Fruit fly (Drosophila melanogaster) whole organism, prepupa: ENCODE measurements around the gene CG15408.

Experiments
- Blimp-1 ChIP-seq: fragments of 200-800 bp; sonication (Bioruptor generic); optimal IDR thresholded peaks from 3 replicates; lab custom pipeline; 2017; ENCODE audit warnings: missing biosample characterization, missing genetic modification characterization, mild to moderate bottlenecking, moderate library complexity, missing genetic modification reagents
- CG10631 ChIP-seq: fragments of 200-800 bp; sonication (Bioruptor generic); optimal IDR thresholded peaks from 2 replicates; lab custom pipeline; 2016; ENCODE audit warnings: missing biosample characterization, missing genetic modification characterization
- CG11294 ChIP-seq: fragments of 200-800 bp; sonication (Bioruptor generic); IDR thresholded peaks from 2 replicates; pipeline ENCODE4 v1.3.6; 2022; ENCODE audit warnings: missing biosample characterization, missing genetic modification characterization
- CG15336 ChIP-seq: fragments of 200-800 bp; sonication (Bioruptor generic); IDR thresholded peaks from 2 replicates; pipeline ENCODE4 v1.3.6; 2022; ENCODE audit warnings: missing biosample characterization, missing genetic modification characterization
- CG1621 ChIP-seq: fragments of 200-800 bp; sonication (Bioruptor generic); optimal IDR thresholded peaks from 3 replicates; lab custom pipeline; 2018; ENCODE audit warnings: missing biosample characterization, mild to moderate bottlenecking, missing genetic modification characterization
- CG16779 ChIP-seq: fragments of 200-800 bp; sonication (Bioruptor generic); optimal IDR thresholded peaks from 3 replicates; lab custom pipeline; 2017; ENCODE audit warnings: missing biosample characterization, mild to moderate bottlenecking, missing genetic modification characterization
- CG3032 ChIP-seq: fragments of 200-800 bp; optimal IDR thresholded peaks from 2 replicates; lab custom pipeline; 2019; ENCODE audit warnings: missing biosample characterization, mild to moderate bottlenecking, missing genetic modification characterization, moderate library complexity
- CG31627 ChIP-seq: fragments of 200-800 bp; sonication (Bioruptor generic); optimal IDR thresholded peaks from 3 replicates; lab custom pipeline; 2016; ENCODE audit warnings: missing biosample characterization, missing genetic modification characterization
- CG32006 ChIP-seq: fragments of 200-800 bp; sonication (Bioruptor generic); optimal IDR thresholded peaks from 3 replicates; lab custom pipeline; 2017; ENCODE audit warnings: missing biosample characterization, mild to moderate bottlenecking, missing genetic modification characterization
- CG34406 ChIP-seq: fragments of 200-800 bp; sonication (Bioruptor generic); optimal IDR thresholded peaks from 3 replicates; lab custom pipeline; 2016; ENCODE audit warnings: missing biosample characterization, missing genetic modification characterization
- CG3919 ChIP-seq: fragments of 200-800 bp; sonication (Bioruptor generic); optimal IDR thresholded peaks from 3 replicates; lab custom pipeline; 2016; ENCODE audit warnings: missing biosample characterization, missing genetic modification characterization
- CG6163 ChIP-seq: fragments of 200-800 bp; sonication (Bioruptor generic); IDR thresholded peaks from 3 replicates; pipeline ENCODE4 v1.3.6; 2022; ENCODE audit warnings: missing biosample characterization, missing genetic modification characterization
- CG6808 ChIP-seq: fragments of 200-800 bp; sonication (Bioruptor generic); optimal IDR thresholded peaks from 3 replicates; lab custom pipeline; 2017; ENCODE audit warnings: missing biosample characterization, missing genetic modification characterization, mild to moderate bottlenecking, moderate library complexity, missing genetic modification reagents
- CG6854 ChIP-seq: fragments of 200-800 bp; sonication (Bioruptor generic); optimal IDR thresholded peaks from 2 replicates; lab custom pipeline; 2017; ENCODE audit warnings: missing biosample characterization, mild to moderate bottlenecking, missing genetic modification characterization
- CG7368 ChIP-seq: fragments of 200-800 bp; sonication (Bioruptor generic); optimal IDR thresholded peaks from 3 replicates; lab custom pipeline; 2016; ENCODE audit warnings: missing biosample characterization, missing genetic modification characterization
- CG8119 ChIP-seq: fragments of 200-800 bp; sonication (Bioruptor generic); IDR thresholded peaks from 3 replicates; pipeline ENCODE4 v1.3.6; 2022; ENCODE audit warnings: missing biosample characterization, missing genetic modification characterization
- CG8632 ChIP-seq: fragments of 200-800 bp; sonication (Bioruptor generic); optimal IDR thresholded peaks from 3 replicates; lab custom pipeline; 2016; ENCODE audit warnings: missing biosample characterization, missing genetic modification characterization
- CG9139 ChIP-seq: fragments of 200-800 bp; sonication (Bioruptor generic); optimal IDR thresholded peaks from 3 replicates; lab custom pipeline; 2017; ENCODE audit warnings: missing biosample characterization, mild to moderate bottlenecking, missing genetic modification characterization
- Eip75B ChIP-seq: fragments of 200-800 bp; sonication (Bioruptor generic); optimal IDR thresholded peaks from 3 replicates; lab custom pipeline; 2016; ENCODE audit warnings: missing biosample characterization, missing genetic modification characterization
- Eip78C ChIP-seq: fragments of 200-800 bp; sonication (Bioruptor generic); peaks from one replicate; lab custom pipeline; 2016; ENCODE audit warnings: missing biosample characterization, missing genetic modification characterization
- Eip93F ChIP-seq: fragments of 200-800 bp; sonication (Bioruptor generic); optimal IDR thresholded peaks from 2 replicates; lab custom pipeline; 2016; ENCODE audit warnings: missing biosample characterization, mild to moderate bottlenecking, missing genetic modification characterization
- Ets21C ChIP-seq: fragments of 200-800 bp; sonication (Bioruptor generic); optimal IDR thresholded peaks from 3 replicates; lab custom pipeline; 2016; ENCODE audit warnings: missing biosample characterization, missing genetic modification characterization
- Ets96B ChIP-seq: fragments of 200-800 bp; optimal IDR thresholded peaks from 2 replicates; lab custom pipeline; 2019; ENCODE audit warnings: missing biosample characterization, mild to moderate bottlenecking, missing genetic modification characterization, moderate library complexity
- Gug ChIP-seq: fragments of 200-800 bp; sonication (Bioruptor generic); IDR thresholded peaks from 2 replicates; pipeline ENCODE4 v1.3.6; 2022; ENCODE audit warnings: missing biosample characterization, missing genetic modification characterization
- Hr38 ChIP-seq: sonication (Bioruptor generic); optimal IDR thresholded peaks from 2 replicates; lab custom pipeline; 2016; ENCODE audit warnings: missing biosample characterization, missing genetic modification characterization
- Hr39 ChIP-seq: fragments of 200-800 bp; sonication (Bioruptor generic); optimal IDR thresholded peaks from 2 replicates; lab custom pipeline; 2016; ENCODE audit warnings: missing biosample characterization, missing genetic modification characterization
- Hr4 ChIP-seq: fragments of 200-800 bp; sonication (Bioruptor generic); optimal IDR thresholded peaks from 3 replicates; lab custom pipeline; 2016; ENCODE audit warnings: missing biosample characterization, missing genetic modification characterization
- Met ChIP-seq: fragments of 200-800 bp; sonication (Bioruptor generic); optimal IDR thresholded peaks from 3 replicates; lab custom pipeline; 2016; ENCODE audit warnings: missing biosample characterization, missing genetic modification characterization
- OdsH ChIP-seq: fragments of 200-800 bp; sonication (Bioruptor generic); optimal IDR thresholded peaks from 3 replicates; lab custom pipeline; 2016; ENCODE audit warnings: missing biosample characterization, missing genetic modification characterization
- Sox102F ChIP-seq: fragments of 200-800 bp; sonication (Bioruptor generic); optimal IDR thresholded peaks from 2 replicates; lab custom pipeline; 2016; ENCODE audit warnings: missing biosample characterization, mild to moderate bottlenecking, missing genetic modification characterization
- Sox14 ChIP-seq: fragments of 200-800 bp; sonication (Bioruptor generic); optimal IDR thresholded peaks from 3 replicates; lab custom pipeline; 2016; ENCODE audit warnings: missing biosample characterization, missing genetic modification characterization
- Sox15 ChIP-seq: fragments of 200-800 bp; sonication (Bioruptor generic); optimal IDR thresholded peaks from 3 replicates; lab custom pipeline; 2016; ENCODE audit warnings: missing biosample characterization, missing genetic modification characterization
- acj6 ChIP-seq: fragments of 200-800 bp; sonication (Bioruptor generic); optimal IDR thresholded peaks from 3 replicates; lab custom pipeline; 2016; ENCODE audit warnings: missing biosample characterization, missing genetic modification characterization
- dac ChIP-seq: fragments of 200-800 bp; sonication (Bioruptor generic); optimal IDR thresholded peaks from 2 replicates; lab custom pipeline; 2017; ENCODE audit warnings: missing biosample characterization, mild to moderate bottlenecking, missing genetic modification characterization
- dsx ChIP-seq: fragments of 200-800 bp; optimal IDR thresholded peaks from 3 replicates; lab custom pipeline; 2019; ENCODE audit warnings: missing biosample characterization, mild to moderate bottlenecking, missing genetic modification characterization, moderate library complexity; ENCODE audit not compliant: poor library complexity, severe bottlenecking
- eg ChIP-seq: fragments of 200-800 bp; sonication (Bioruptor generic); IDR thresholded peaks from 3 replicates; pipeline ENCODE4 v1.3.6; 2022; ENCODE audit warnings: missing biosample characterization, missing genetic modification characterization
- fd59A ChIP-seq: fragments of 200-800 bp; sonication (Bioruptor generic); optimal IDR thresholded peaks from 2 replicates; lab custom pipeline; 2017; ENCODE audit warnings: missing biosample characterization, mild to moderate bottlenecking, missing genetic modification characterization, missing genetic modification reagents
- fkh ChIP-seq: fragments of 200-800 bp; sonication (Bioruptor generic); optimal IDR thresholded peaks from 3 replicates; lab custom pipeline; 2017; ENCODE audit warnings: missing biosample characterization, mild to moderate bottlenecking, missing genetic modification characterization, moderate library complexity
- lz ChIP-seq: fragments of 200-800 bp; sonication (Bioruptor generic); optimal IDR thresholded peaks from 3 replicates; lab custom pipeline; 2016; ENCODE audit warnings: missing biosample characterization, missing genetic modification characterization
- net ChIP-seq: fragments of 200-800 bp; sonication (Bioruptor generic); optimal IDR thresholded peaks from 3 replicates; lab custom pipeline; 2016; ENCODE audit warnings: missing biosample characterization, missing genetic modification characterization
- pdm3 ChIP-seq: fragments of 200-800 bp; sonication (Bioruptor generic); optimal IDR thresholded peaks from 3 replicates; lab custom pipeline; 2016; ENCODE audit warnings: missing biosample characterization, missing genetic modification characterization
- salr ChIP-seq, 2 experiments: fragments of 200-800 bp; sonication (Bioruptor generic); optimal IDR thresholded peaks; 3 replicates each; lab custom pipeline; 2016 to 2018; ENCODE audit warnings: missing biosample characterization in 2 of 2, missing genetic modification characterization in 2 of 2, mild to moderate bottlenecking in 1 of 2
- spab ChIP-seq: fragments of 200-800 bp; sonication (Bioruptor generic); optimal IDR thresholded peaks from 2 replicates; lab custom pipeline; 2017; ENCODE audit warnings: missing biosample characterization, mild to moderate bottlenecking, missing genetic modification characterization, missing genetic modification reagents
- svp ChIP-seq: fragments of 200-800 bp; sonication (Bioruptor generic); peaks from one replicate; lab custom pipeline; 2016; ENCODE audit warnings: missing biosample characterization, missing genetic modification characterization
- topi ChIP-seq: fragments of 200-800 bp; sonication (Bioruptor generic); optimal IDR thresholded peaks from 3 replicates; lab custom pipeline; 2016; ENCODE audit warnings: missing biosample characterization, missing genetic modification characterization

Gene CG15408

dm6 chr2L:3299803-3300202, 32.8 kb upstream of the CG15408 start (continued):
- TF ChIP-seq salr (GFP tag; optimal IDR thresholded peaks at IDR 0.05; lab: Kevin White, UChicago) (no peak), Met (no peak), svp (GFP tag; lab: Kevin White, UChicago) (no peak), Hr38 (GFP tag; lab: Kevin White, UChicago) (no peak), Eip93F (no peak), Gug (GFP tag; lab: Robert Waterston, UW) (no peak), CG32006 (peak; percentile 55)

- no peak for TF ChIP-seq CG16779
- no peak for TF ChIP-seq acj6
- no peak for TF ChIP-seq CG15336 (GFP tag; lab: Robert Waterston, UW)
- no peak for TF ChIP-seq CG6808
- no peak for TF ChIP-seq Sox15 (GFP tag; lab: Kevin White, UChicago)
- TF ChIP-seq Eip75B, result no peak
- no peak for TF ChIP-seq Ets96B
- no peak for TF ChIP-seq Sox14 (GFP tag; lab: Kevin White, UChicago)
- no peak for TF ChIP-seq CG1621 (tag; lab: Kevin White, UChicago)
- TF ChIP-seq CG3919 (GFP tag; lab: Kevin White, UChicago), result no peak
- no peak for TF ChIP-seq CG32006
- no peak for TF ChIP-seq Sox102F
- no peak for TF ChIP-seq Hr38 (GFP tag; lab: Kevin White, UChicago)
- TF ChIP-seq lz (GFP tag; lab: Kevin White, UChicago), result no peak
- TF ChIP-seq CG6854 (GFP tag; lab: Kevin White, UChicago), result no peak
- no peak for TF ChIP-seq CG3032
- no peak for TF ChIP-seq Eip93F
- TF ChIP-seq salr (GFP tag; optimal IDR thresholded peaks at IDR 0.05; lab: Kevin White, UChicago), result no peak
- TF ChIP-seq CG31627 (GFP tag; lab: Kevin White, UChicago), result no peak
- TF ChIP-seq eg (GFP tag; lab: Robert Waterston, UW), result no peak
Observed at dm6 chr2L:3301058-3301457, 31.6 kb upstream of the CG15408 start.

dm6 chr2L:3301755-3302499, 30.7 kb upstream of the CG15408 start:
- TF ChIP-seq Sox15 (GFP tag; lab: Kevin White, UChicago), result peak; percentile 99
- peak; percentile 99 for TF ChIP-seq CG6854 (GFP tag; lab: Kevin White, UChicago)
- peak; percentile 100 for TF ChIP-seq CG32006
- TF ChIP-seq Ets21C (GFP tag; lab: Kevin White, UChicago), result peak; percentile 99
- TF ChIP-seq CG34406, result peak; percentile 99
- peak; percentile 100 for TF ChIP-seq Hr4
- TF ChIP-seq Hr39, result peak; percentile 100
- peak; percentile 98 for TF ChIP-seq Blimp-1
- TF ChIP-seq CG6808, result peak; percentile 99
- peak; percentile 99 for TF ChIP-seq CG15336 (GFP tag; lab: Robert Waterston, UW)
- peak; percentile 99 for TF ChIP-seq fkh (GFP tag; lab: Kevin White, UChicago)
- TF ChIP-seq CG16779, result peak; percentile 99
- TF ChIP-seq topi (GFP tag; lab: Kevin White, UChicago), result peak; percentile 100
- peak; percentile 99 for TF ChIP-seq dac (GFP tag; lab: Kevin White, UChicago)
- TF ChIP-seq CG7368 (GFP tag; lab: Kevin White, UChicago), result peak; percentile 100
- TF ChIP-seq lz (GFP tag; lab: Kevin White, UChicago), result peak; percentile 100
- TF ChIP-seq CG10631, result peak; percentile 100
- TF ChIP-seq CG8119, result peak; percentile 99
- TF ChIP-seq Met, result peak; percentile 100
- peak; percentile 100 for TF ChIP-seq OdsH (GFP tag; lab: Kevin White, UChicago)
- TF ChIP-seq pdm3, result peak; percentile 100
- peak; percentile 100 for TF ChIP-seq net
- TF ChIP-seq svp (GFP tag; lab: Kevin White, UChicago), result peak; percentile 100
- TF ChIP-seq CG11294 (GFP tag; lab: Robert Waterston, UW), result peak; percentile 99
- peak; percentile 99 for TF ChIP-seq CG9139
- TF ChIP-seq CG6163 (GFP tag; lab: Robert Waterston, UW), result peak; percentile 100
- TF ChIP-seq Sox102F, result peak; percentile 99
- TF ChIP-seq Hr38 (GFP tag; lab: Kevin White, UChicago), result peak; percentile 87
- TF ChIP-seq fd59A, result peak; percentile 100
- TF ChIP-seq spab (GFP tag; lab: Kevin White, UChicago), result peak; percentile 100
- peak; percentile 100 for TF ChIP-seq Sox14 (GFP tag; lab: Kevin White, UChicago)
- TF ChIP-seq Gug (GFP tag; lab: Robert Waterston, UW), result peak; percentile 99
- peak; percentile 99 for TF ChIP-seq CG8632
- TF ChIP-seq salr (GFP tag; optimal IDR thresholded peaks at IDR 0.05; lab: Kevin White, UChicago), result peak; percentile 99 to 100
- TF ChIP-seq Eip78C (GFP tag; lab: Kevin White, UChicago), result peak; percentile 100
- TF ChIP-seq dsx (GFP tag; lab: Kevin White, UChicago), result peak; percentile 99
